Worm (Caenorhabditis elegans): ENCODE results near the gene ncs-5.

ncs-5 gene

DNA sequence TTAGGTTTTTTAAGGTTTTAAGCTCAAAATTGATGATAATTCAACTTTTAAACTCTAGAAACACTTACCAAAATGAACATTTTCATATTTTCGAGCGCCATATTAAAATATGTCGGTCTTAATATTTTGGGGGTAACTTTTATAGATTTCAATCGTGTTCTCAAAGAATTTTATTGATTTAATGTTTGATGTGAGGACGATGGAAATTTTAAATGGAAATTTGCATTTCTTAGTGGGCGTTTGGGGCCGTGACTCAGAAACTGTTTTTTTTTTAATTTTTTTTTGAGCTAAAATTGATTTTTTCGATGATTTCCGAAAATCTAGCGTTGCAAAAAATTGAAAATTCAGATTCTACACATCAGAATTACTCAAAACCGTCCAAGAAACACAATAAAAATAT, 16.3 kb upstream of the ncs-5 start, which contains the start of gene C54E10.10:
Gene C54E10.10 (minus strand): TSS at position 101 of the 400 bp plus-strand sequence.
- TF ChIP-seq zip-2 (tag; optimal IDR thresholded peaks at IDR 0.05), result no peak
- no peak for TF ChIP-seq F49E8.2 (tag; optimal IDR thresholded peaks at IDR 0.05; ENCODE audit: borderline replicate concordance)
- no peak for TF ChIP-seq dmd-8 (GFP tag; IDR thresholded peaks at IDR 0.05)
- TF ChIP-seq fos-1 (tag; optimal IDR thresholded peaks at IDR 0.05), result no peak
- no peak for TF ChIP-seq F26F4.8 (GFP tag; conservative IDR thresholded peaks at IDR 0.05)
- no peak for TF ChIP-seq ceh-32 (tag; optimal IDR thresholded peaks at IDR 0.05; ENCODE audit: poor library complexity)
- TF ChIP-seq mxl-2 (GFP tag; conservative IDR thresholded peaks at IDR 0.05), result no peak
- TF ChIP-seq dpl-1 (GFP tag; optimal IDR thresholded peaks at IDR 0.05), result no peak
- no peak for TF ChIP-seq arid-1 (GFP tag; conservative IDR thresholded peaks at IDR 0.05)
- no peak for TF ChIP-seq lir-3 (tag; optimal IDR thresholded peaks at IDR 0.05)
- TF ChIP-seq php-3 (GFP tag; IDR thresholded peaks at IDR 0.05), result no peak
- TF ChIP-seq aly-2 (tag; optimal IDR thresholded peaks at IDR 0.05), result no peak
- TF ChIP-seq nhr-102 (tag; optimal IDR thresholded peaks at IDR 0.05), result no peak
- TF ChIP-seq D1046.2 (GFP tag; IDR thresholded peaks at IDR 0.05), result no peak
- TF ChIP-seq madf-9 (GFP tag; conservative IDR thresholded peaks at IDR 0.05), result no peak
- no peak for TF ChIP-seq zag-1 (tag; optimal IDR thresholded peaks at IDR 0.05)
- TF ChIP-seq unc-62 (GFP tag; optimal IDR thresholded peaks at IDR 0.05 in 1 of 2), result no peak
- no peak for TF ChIP-seq unc-62 (tag; optimal IDR thresholded peaks at IDR 0.05)
- no peak for TF ChIP-seq zip-11 (GFP tag; IDR thresholded peaks at IDR 0.05)
- TF ChIP-seq nhr-11 (tag; optimal IDR thresholded peaks at IDR 0.05), result no peak
- TF ChIP-seq attf-4 (tag; optimal IDR thresholded peaks at IDR 0.05), result no peak

DNA sequence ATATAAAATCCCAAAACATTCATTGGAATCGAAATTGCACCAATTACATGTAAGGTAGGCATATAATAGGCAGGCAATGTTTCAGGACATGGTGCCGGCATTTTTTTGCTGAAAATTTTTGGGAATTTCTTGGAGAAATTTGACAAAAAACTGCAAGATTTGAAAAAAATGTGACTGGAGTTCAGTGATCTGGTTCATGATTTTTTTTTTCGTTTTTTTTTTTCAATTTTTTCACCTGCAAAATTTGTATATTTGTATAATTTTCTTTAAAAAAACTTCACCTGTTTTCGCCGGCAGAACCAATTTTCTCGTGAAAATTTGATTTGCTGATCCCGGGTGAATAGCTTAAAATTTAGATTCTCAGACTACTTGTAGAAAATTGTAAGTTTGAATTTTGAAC, 13.2 kb upstream of the ncs-5 start, which contains the start of gene sri-10:
Gene sri-10 (minus strand): TSS at position 101 of the 400 bp plus-strand sequence.
- TF ChIP-seq zfp-3 (GFP tag; conservative IDR thresholded peaks at IDR 0.05) (no peak), ceh-44 (GFP tag; IDR thresholded peaks at IDR 0.05) (no peak), unc-130 (GFP tag; optimal IDR thresholded peaks at IDR 0.05) (no peak), spr-3 (GFP tag; optimal IDR thresholded peaks at IDR 0.05) (no peak), pha-4 (GFP tag; IDR thresholded peaks at IDR 0.05) (no peak), pha-4 (tag; optimal IDR thresholded peaks at IDR 0.05) (no peak), madf-5 (GFP tag; IDR thresholded peaks at IDR 0.05) (no peak), fkh-10 (GFP tag; optimal IDR thresholded peaks at IDR 0.05) (no peak), ces-1 (GFP tag; optimal IDR thresholded peaks at IDR 0.05) (no peak)

DNA sequence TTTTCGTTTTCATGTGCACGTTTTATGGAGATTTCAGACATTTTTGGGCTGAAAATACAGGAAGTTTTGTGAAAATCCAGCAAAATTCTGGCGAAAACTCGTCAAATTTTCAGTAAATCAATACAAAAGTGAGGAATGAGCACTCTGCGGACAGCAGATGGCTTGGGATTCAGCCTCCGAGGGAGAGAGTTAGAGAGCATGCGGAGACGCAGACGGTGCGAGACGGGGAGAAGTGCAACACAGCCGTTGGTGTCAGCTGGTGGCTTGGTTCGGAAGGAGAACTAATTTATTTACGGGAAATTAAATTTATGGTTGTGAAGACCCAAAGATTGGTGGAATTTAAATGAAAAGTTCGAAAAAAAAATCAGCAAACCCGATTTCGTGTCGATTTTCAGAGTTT, 10.9 kb upstream of the ncs-5 start, which contains the start of gene C54E10.6:
Gene C54E10.6 (minus strand): TSS at position 109 of the 400 bp plus-strand sequence.
- TF ChIP-seq hlh-11 (tag; optimal IDR thresholded peaks at IDR 0.05) (peak; percentile 4), lin-39 (tag; optimal IDR thresholded peaks at IDR 0.05) (no peak), ces-1 (GFP tag; optimal IDR thresholded peaks at IDR 0.05) (peak; percentile 16), ceh-20 (GFP tag; IDR thresholded peaks at IDR 0.05) (no peak), set-16 (GFP tag; IDR thresholded peaks at IDR 0.05) (no peak), hlh-30 (tag; optimal IDR thresholded peaks at IDR 0.05; ENCODE audit: insufficient read depth) (peak; percentile 18), duxl-1 (tag; optimal IDR thresholded peaks at IDR 0.05; ENCODE audit: poor library complexity) (no peak), hmg-1.1 (GFP tag; IDR thresholded peaks at IDR 0.05) (peak; percentile 57; the same call in 1 of the 2 replicates)

DNA sequence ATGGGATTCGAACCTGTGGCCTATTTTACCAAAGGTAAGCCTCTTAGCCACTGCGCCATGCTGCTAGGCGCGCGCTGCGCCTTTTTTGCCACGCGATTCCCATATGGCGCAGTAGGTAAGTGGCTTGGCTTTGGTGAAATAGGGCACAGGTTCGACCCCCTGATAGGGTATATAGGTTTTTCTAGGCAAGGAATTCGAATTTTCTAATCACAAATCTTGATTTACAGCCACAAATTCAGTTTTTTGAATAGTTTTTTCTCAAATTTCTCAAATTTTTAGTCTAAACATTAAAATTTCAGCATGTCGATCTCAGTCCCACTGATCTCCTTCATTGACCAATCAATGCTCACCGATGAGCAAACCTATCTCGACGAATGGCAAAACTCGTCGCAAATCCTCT, 8.9 kb upstream of the ncs-5 start, which contains the start of gene C54E10.3:
Gene C54E10.3 (plus strand): TSS at position 301 of the 400 bp plus-strand sequence.
- no peak for TF ChIP-seq ceh-82 (tag; optimal IDR thresholded peaks at IDR 0.05)
- TF ChIP-seq nhr-77 (tag; optimal IDR thresholded peaks at IDR 0.05), result no peak
- no peak for TF ChIP-seq saeg-2 (GFP tag; IDR thresholded peaks at IDR 0.05)
- TF ChIP-seq Y48G9A.11 (GFP tag; IDR thresholded peaks at IDR 0.05), result no peak
- TF ChIP-seq ceh-44 (GFP tag; IDR thresholded peaks at IDR 0.05), result no peak
- no peak for TF ChIP-seq lim-7 (GFP tag; IDR thresholded peaks at IDR 0.05)
- no peak for TF ChIP-seq nhr-41 (GFP tag; IDR thresholded peaks at IDR 0.05)
- no peak for TF ChIP-seq mep-1 (tag; optimal IDR thresholded peaks at IDR 0.05)
- no peak for TF ChIP-seq zag-1 (tag; optimal IDR thresholded peaks at IDR 0.05)
- TF ChIP-seq nhr-111 (GFP tag; optimal IDR thresholded peaks at IDR 0.05), result no peak
- TF ChIP-seq rbr-2 (tag; optimal IDR thresholded peaks at IDR 0.05), result no peak
- no peak for TF ChIP-seq nhr-48 (tag; optimal IDR thresholded peaks at IDR 0.05)
- TF ChIP-seq nhr-102 (tag; optimal IDR thresholded peaks at IDR 0.05), result no peak
- no peak for TF ChIP-seq daf-12 (tag; optimal IDR thresholded peaks at IDR 0.05)
- TF ChIP-seq arid-1 (GFP tag; conservative IDR thresholded peaks at IDR 0.05), result no peak
- TF ChIP-seq nhr-25 (tag; optimal IDR thresholded peaks at IDR 0.05; ENCODE audit: borderline replicate concordance, insufficient read depth), result no peak

Measured in whole organism, L4 larva.